Worm (Caenorhabditis elegans) whole organism, midembryonic: ENCODE data around the gene chil-26.

Experiments used
- T22C8.4 ChIP-seq: fragments of 200-800 bp; sonication (Bioruptor generic); IDR thresholded peaks from 2 replicates; pipeline ENCODE4 v1.3.6; 2022; ENCODE audit warnings: missing genetic modification characterization, missing compliant biosample characterization
- cog-1 ChIP-seq: sonication (generic microtip); optimal IDR thresholded peaks from 2 replicates; lab custom pipeline; 2016; ENCODE audit warnings: missing genetic modification characterization, missing compliant biosample characterization
- flt-1 ChIP-seq: fragments of 200-800 bp; sonication (Bioruptor generic); IDR thresholded peaks from 2 replicates; pipeline ENCODE4 v1.3.6; 2022; ENCODE audit warnings: missing genetic modification characterization, missing compliant biosample characterization
- klf-2 ChIP-seq: fragments of 200-800 bp; sonication (Bioruptor generic); conservative IDR thresholded peaks from 2 replicates; pipeline ENCODE4 v1.3.6; 2022; ENCODE audit warnings: missing genetic modification reagents, missing genetic modification characterization, missing compliant biosample characterization
- med-1 ChIP-seq: sonication (generic microtip); optimal IDR thresholded peaks from 2 replicates; lab custom pipeline; 2017; ENCODE audit warnings: missing genetic modification characterization, mild to moderate bottlenecking, missing compliant biosample characterization, antibody characterized with exemption, missing genetic modification reagents; ENCODE audit not compliant: insufficient read depth
- ref-1 ChIP-seq: fragments of 200-800 bp; sonication (Bioruptor generic); conservative IDR thresholded peaks from 2 replicates; pipeline ENCODE4 v1.3.6; 2022; ENCODE audit warnings: missing genetic modification reagents, missing genetic modification characterization, missing compliant biosample characterization
- tab-1 ChIP-seq: fragments of 200-800 bp; sonication (Bioruptor generic); IDR thresholded peaks from 2 replicates; pipeline ENCODE4 v1.3.6; 2022; ENCODE audit warnings: missing genetic modification characterization, missing compliant biosample characterization
- ztf-23 ChIP-seq: fragments of 200-800 bp; sonication (Bioruptor generic); IDR thresholded peaks from 2 replicates; pipeline ENCODE4 v1.3.6; 2022; ENCODE audit warnings: missing genetic modification reagents, missing genetic modification characterization, missing compliant biosample characterization
- ztf-29 ChIP-seq: fragments of 200-800 bp; sonication (Bioruptor generic); IDR thresholded peaks from 2 replicates; pipeline ENCODE4 v1.3.6; 2022; ENCODE audit warnings: missing genetic modification reagents, missing genetic modification characterization, missing compliant biosample characterization

Gene chil-26

ce11 chrII:9521570-9521969, 46.7 kb downstream of the chil-26 start, which contains the start of gene sra-1:
Gene sra-1, minus strand, starts transcription at chrII:9521670.
- TF ChIP-seq ztf-23 (GFP tag; lab: Robert Waterston, UW), result no peak

ce11 chrII:9522986-9523385, 48.1 kb downstream of the chil-26 start, which contains the start of gene AH6.17:
Gene AH6.17, plus strand, starts transcription at chrII:9523170.
- TF ChIP-seq flt-1 (GFP tag; lab: Robert Waterston, UW) (no peak), klf-2 (GFP tag; lab: Robert Waterston, UW) (no peak), ztf-23 (GFP tag; lab: Robert Waterston, UW) (no peak)

- TF ChIP-seq klf-2 (GFP tag; lab: Robert Waterston, UW) (no peak), tab-1 (GFP tag; lab: Robert Waterston, UW) (no peak), T22C8.4 (GFP tag; lab: Robert Waterston, UW) (no peak), ztf-23 (GFP tag; lab: Robert Waterston, UW) (no peak), ref-1 (GFP tag; lab: Robert Waterston, UW) (no peak), med-1 (GFP tag; lab: Kevin White, UChicago) (no peak), flt-1 (GFP tag; lab: Robert Waterston, UW) (no peak), ztf-29 (GFP tag; lab: Robert Waterston, UW) (no peak), cog-1 (tag; lab: Kevin White, UChicago) (no peak)
Measured at ce11 chrII:9523539-9524224, 48.8 kb downstream of the chil-26 start, which contains the start of gene mex-6. Gene mex-6, plus strand, starts transcription at chrII:9524174.
